Fruit fly (Drosophila melanogaster) whole organism, larva: ENCODE data around the gene armi.

Experiments
- noc ChIP-seq: fragments of 200-800 bp; sonication (Bioruptor generic); optimal IDR thresholded peaks from 3 replicates; lab custom pipeline; 2019; ENCODE audit warnings: missing biosample characterization, mild to moderate bottlenecking, missing genetic modification characterization, moderate library complexity

The armi gene

dm6 chr3L:3461119-3461518, at the start of gene armi, which contains the start of gene CG46463:
Gene armi (plus strand): TSS chr3L:3461317.
Gene CG46463 (plus strand): TSS chr3L:3461315.
- no peak for TF ChIP-seq noc

dm6 chr3L:3411699-3412098, 49.4 kb upstream of the armi start:
- no peak for TF ChIP-seq noc

- no peak for TF ChIP-seq noc
Observed at dm6 chr3L:3414796-3415568, 46.1 kb upstream of the armi start.

- no peak for TF ChIP-seq noc
Observed at dm6 chr3L:3415633-3416198, 45.4 kb upstream of the armi start.

dm6 chr3L:3417120-3417519, 44.0 kb upstream of the armi start:
- no peak for TF ChIP-seq noc

dm6 chr3L:3417759-3418158, 43.4 kb upstream of the armi start:
- no peak for TF ChIP-seq noc

- peak; percentile 80 for TF ChIP-seq noc
Observed at dm6 chr3L:3418207-3419086, 42.7 kb upstream of the armi start.

- no peak for TF ChIP-seq noc
Observed at dm6 chr3L:3419369-3420232, 41.5 kb upstream of the armi start.

dm6 chr3L:3420237-3420643, 40.9 kb upstream of the armi start:
- TF ChIP-seq noc: peak; percentile 18

dm6 chr3L:3420674-3421073, 40.4 kb upstream of the armi start:
- TF ChIP-seq noc: no peak

- TF ChIP-seq noc: no peak
Observed at dm6 chr3L:3423006-3423405, 38.1 kb upstream of the armi start.

dm6 chr3L:3424846-3425245, 36.3 kb upstream of the armi start, which contains the start of gene sty:
Gene sty (minus strand): TSS chr3L:3424935.
- TF ChIP-seq noc: no peak

- TF ChIP-seq noc: no peak
Observed at dm6 chr3L:3427037-3427436, 34.1 kb upstream of the armi start.

- TF ChIP-seq noc: no peak
Observed at dm6 chr3L:3431061-3431648, 30.0 kb upstream of the armi start.

dm6 chr3L:3432656-3433344, 28.3 kb upstream of the armi start:
- peak; percentile 62 for TF ChIP-seq noc
